Worm (Caenorhabditis elegans) whole organism, midembryonic: ENCODE results near the gene fbxb-96.

Experiments used
- T22C8.4 ChIP-seq: fragments of 200-800 bp; sonication (Bioruptor generic); IDR thresholded peaks from 2 replicates; pipeline ENCODE4 v1.3.6; 2022; ENCODE audit warnings: missing genetic modification characterization, missing compliant biosample characterization
- cog-1 ChIP-seq: sonication (generic microtip); optimal IDR thresholded peaks from 2 replicates; lab custom pipeline; 2016; ENCODE audit warnings: missing genetic modification characterization, missing compliant biosample characterization
- flt-1 ChIP-seq: fragments of 200-800 bp; sonication (Bioruptor generic); IDR thresholded peaks from 2 replicates; pipeline ENCODE4 v1.3.6; 2022; ENCODE audit warnings: missing genetic modification characterization, missing compliant biosample characterization
- klf-2 ChIP-seq: fragments of 200-800 bp; sonication (Bioruptor generic); conservative IDR thresholded peaks from 2 replicates; pipeline ENCODE4 v1.3.6; 2022; ENCODE audit warnings: missing genetic modification reagents, missing genetic modification characterization, missing compliant biosample characterization
- med-1 ChIP-seq: sonication (generic microtip); optimal IDR thresholded peaks from 2 replicates; lab custom pipeline; 2017; ENCODE audit warnings: missing genetic modification characterization, mild to moderate bottlenecking, missing compliant biosample characterization, antibody characterized with exemption, missing genetic modification reagents; ENCODE audit not compliant: insufficient read depth
- ref-1 ChIP-seq: fragments of 200-800 bp; sonication (Bioruptor generic); conservative IDR thresholded peaks from 2 replicates; pipeline ENCODE4 v1.3.6; 2022; ENCODE audit warnings: missing genetic modification reagents, missing genetic modification characterization, missing compliant biosample characterization
- tab-1 ChIP-seq: fragments of 200-800 bp; sonication (Bioruptor generic); IDR thresholded peaks from 2 replicates; pipeline ENCODE4 v1.3.6; 2022; ENCODE audit warnings: missing genetic modification characterization, missing compliant biosample characterization
- ztf-23 ChIP-seq: fragments of 200-800 bp; sonication (Bioruptor generic); IDR thresholded peaks from 2 replicates; pipeline ENCODE4 v1.3.6; 2022; ENCODE audit warnings: missing genetic modification reagents, missing genetic modification characterization, missing compliant biosample characterization
- ztf-29 ChIP-seq: fragments of 200-800 bp; sonication (Bioruptor generic); IDR thresholded peaks from 2 replicates; pipeline ENCODE4 v1.3.6; 2022; ENCODE audit warnings: missing genetic modification reagents, missing genetic modification characterization, missing compliant biosample characterization

The fbxb-96 gene

DNA sequence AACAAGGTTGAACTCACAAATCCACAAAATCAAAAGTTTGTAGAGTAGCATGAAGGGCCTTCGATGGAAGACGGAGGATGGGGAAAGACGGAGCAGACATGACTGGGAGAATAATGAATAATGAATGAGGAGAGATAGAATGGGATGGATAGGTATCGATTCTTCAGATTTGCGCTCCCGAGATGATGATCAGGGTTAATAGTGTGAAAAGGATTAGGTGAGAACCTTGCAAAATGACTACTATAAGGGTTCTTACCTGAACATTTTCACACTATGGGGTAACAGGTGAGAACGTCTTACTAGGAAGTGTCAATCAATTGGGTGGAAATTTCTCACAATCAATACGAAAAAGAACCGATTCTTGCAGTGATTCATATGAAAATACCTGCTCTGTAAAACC, at the start of gene fbxb-96:
TSS of gene fbxb-96 (minus strand) at position 101 of the 400 bp plus-strand sequence.
- TF ChIP-seq ref-1 (no peak), flt-1 (GFP tag; lab: Robert Waterston, UW) (no peak), cog-1 (tag; lab: Kevin White, UChicago) (no peak), klf-2 (GFP tag; lab: Robert Waterston, UW) (no peak), med-1 (no peak), ztf-29 (GFP tag; lab: Robert Waterston, UW) (no peak), ztf-23 (no peak), tab-1 (GFP tag; lab: Robert Waterston, UW) (no peak), T22C8.4 (no peak)

DNA sequence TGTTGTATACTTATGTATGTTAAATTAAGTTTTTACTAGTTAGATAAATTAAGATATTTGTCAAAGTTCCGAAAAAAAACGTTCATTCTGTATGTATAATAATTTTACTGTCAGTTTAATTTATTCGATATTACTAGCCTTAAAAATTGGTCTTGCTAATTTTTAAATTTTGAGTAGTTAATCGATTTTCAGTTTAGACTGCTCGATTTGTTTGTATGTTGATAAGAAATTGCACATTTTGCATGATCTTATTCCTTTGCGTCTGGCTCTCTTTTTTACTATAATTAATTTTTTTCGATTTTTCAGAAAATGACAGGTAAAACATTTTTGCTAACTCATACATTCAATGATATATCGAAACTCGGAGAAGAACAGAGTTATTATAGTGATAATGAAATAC, 49.7 kb upstream of the fbxb-96 start, which contains the start of gene math-24:
TSS of gene math-24 (plus strand) at position 301 of the 400 bp plus-strand sequence.
- TF ChIP-seq tab-1 (GFP tag; lab: Robert Waterston, UW) (no peak), ref-1 (no peak), flt-1 (GFP tag; lab: Robert Waterston, UW) (no peak), med-1 (no peak), cog-1 (tag; lab: Kevin White, UChicago) (no peak), ztf-23 (no peak), ztf-29 (GFP tag; lab: Robert Waterston, UW) (no peak)

DNA sequence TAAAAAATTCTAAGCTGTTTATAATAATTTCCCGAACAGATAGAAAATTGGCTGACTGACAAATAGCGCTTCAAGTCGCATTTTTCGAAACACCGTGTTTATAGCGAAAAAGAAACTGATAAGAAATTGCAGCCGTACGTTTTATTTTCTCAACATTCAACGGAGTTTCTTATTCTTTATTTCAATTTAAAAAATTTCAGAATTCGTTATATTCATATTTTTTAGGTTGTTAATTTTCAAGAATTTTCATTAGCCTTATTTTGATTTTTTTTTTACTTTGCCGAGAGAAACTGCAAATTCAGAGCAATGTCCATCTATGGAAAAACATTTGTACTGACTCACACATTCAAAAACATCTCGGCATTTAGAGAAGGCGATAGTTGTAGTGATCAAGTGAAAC, 47.7 kb upstream of the fbxb-96 start, which contains the start of gene C46F9.6:
TSS of gene C46F9.6 (plus strand) at position 301 of the 400 bp plus-strand sequence.
- TF ChIP-seq cog-1 (tag; lab: Kevin White, UChicago) (no peak), T22C8.4 (no peak), flt-1 (GFP tag; lab: Robert Waterston, UW) (no peak), ztf-29 (GFP tag; lab: Robert Waterston, UW) (no peak), klf-2 (GFP tag; lab: Robert Waterston, UW) (no peak), ztf-23 (no peak), ref-1 (no peak), tab-1 (GFP tag; lab: Robert Waterston, UW) (no peak)

DNA sequence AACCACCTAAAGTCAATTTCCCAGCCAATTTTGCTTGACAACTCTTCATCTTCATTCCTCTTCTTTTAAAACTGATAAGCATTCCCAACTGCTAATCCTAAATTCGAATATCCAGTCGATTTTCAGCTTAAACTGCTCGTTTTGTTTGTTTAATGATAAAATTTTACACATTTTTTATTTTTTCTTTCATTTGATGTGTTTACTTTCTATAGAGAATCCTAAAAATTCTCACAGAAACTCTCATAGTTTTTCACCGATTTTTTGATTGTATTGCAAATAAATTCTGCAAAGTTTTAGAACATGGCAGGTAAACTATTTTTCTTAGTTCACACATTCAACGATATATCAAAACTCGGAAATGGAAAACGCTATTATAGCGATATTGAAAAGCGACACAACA, 45.6 kb upstream of the fbxb-96 start, which contains the start of gene math-25:
TSS of gene math-25 (plus strand) at position 301 of the 400 bp plus-strand sequence.
- TF ChIP-seq ztf-23 (no peak), klf-2 (GFP tag; lab: Robert Waterston, UW) (no peak), med-1 (no peak), T22C8.4 (no peak), ztf-29 (GFP tag; lab: Robert Waterston, UW) (no peak), cog-1 (tag; lab: Kevin White, UChicago) (no peak), ref-1 (no peak), tab-1 (GFP tag; lab: Robert Waterston, UW) (no peak), flt-1 (GFP tag; lab: Robert Waterston, UW) (no peak)

- TF ChIP-seq ref-1 (no peak), flt-1 (GFP tag; lab: Robert Waterston, UW) (no peak)
Measured at ce11 chrII:1895278-1895677, 45.1 kb upstream of the fbxb-96 start, which contains the start of gene C46F9.5. Gene C46F9.5, plus strand, starts transcription at chrII:1895578.

- TF ChIP-seq klf-2 (GFP tag; lab: Robert Waterston, UW) = no peak
- no peak for TF ChIP-seq cog-1 (tag; lab: Kevin White, UChicago)
- TF ChIP-seq ref-1 = no peak
- TF ChIP-seq med-1 = no peak
Measured at ce11 chrII:1893912-1894311, 43.7 kb upstream of the fbxb-96 start, which contains the start of gene C16C4.1. Gene C16C4.1, plus strand, starts transcription at chrII:1894212.

- no peak for TF ChIP-seq flt-1 (GFP tag; lab: Robert Waterston, UW)
- TF ChIP-seq med-1 = no peak
- no peak for TF ChIP-seq ztf-23
- TF ChIP-seq T22C8.4 = no peak
- TF ChIP-seq cog-1 (tag; lab: Kevin White, UChicago) = no peak
- no peak for TF ChIP-seq ref-1
- no peak for TF ChIP-seq klf-2 (GFP tag; lab: Robert Waterston, UW)
- no peak for TF ChIP-seq tab-1 (GFP tag; lab: Robert Waterston, UW)
- TF ChIP-seq ztf-29 (GFP tag; lab: Robert Waterston, UW) = no peak
Measured at ce11 chrII:1890682-1891081, 40.5 kb upstream of the fbxb-96 start, which contains the start of gene math-9. Gene math-9, minus strand, starts transcription at chrII:1890782.

ce11 chrII:1889071-1889470, 38.9 kb upstream of the fbxb-96 start, which contains the start of gene math-8:
Gene math-8, minus strand, starts transcription at chrII:1889171.
- no peak for TF ChIP-seq ztf-23
- TF ChIP-seq med-1 = no peak
- no peak for TF ChIP-seq flt-1 (GFP tag; lab: Robert Waterston, UW)
- no peak for TF ChIP-seq ref-1
- TF ChIP-seq T22C8.4 = no peak
- TF ChIP-seq cog-1 (tag; lab: Kevin White, UChicago) = no peak
- no peak for TF ChIP-seq tab-1 (GFP tag; lab: Robert Waterston, UW)
- TF ChIP-seq ztf-29 (GFP tag; lab: Robert Waterston, UW) = no peak
- TF ChIP-seq klf-2 (GFP tag; lab: Robert Waterston, UW) = no peak

DNA sequence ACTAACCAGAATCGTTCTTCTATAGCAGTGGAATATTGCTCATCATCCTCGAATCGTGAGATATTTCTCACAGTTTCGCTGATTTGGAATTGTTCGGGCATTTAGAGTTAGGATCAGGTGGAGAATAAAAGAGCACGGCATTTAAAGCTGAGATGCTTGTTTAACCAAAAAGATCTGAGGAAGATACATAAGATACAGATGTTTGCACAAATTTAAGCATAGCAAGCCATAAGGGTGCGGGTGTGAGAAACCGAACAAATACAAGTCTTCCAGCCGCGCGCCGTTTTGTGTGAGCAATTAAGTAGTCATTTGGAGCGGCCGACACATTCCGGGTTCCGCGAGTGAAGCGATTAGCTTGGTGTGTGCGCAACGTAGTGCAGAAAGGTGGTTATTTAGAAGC, 36.2 kb upstream of the fbxb-96 start, which contains the start of gene math-7:
TSS of gene math-7 (minus strand) at position 101 of the 400 bp plus-strand sequence.
- TF ChIP-seq cog-1 (tag; lab: Kevin White, UChicago) (no peak), klf-2 (GFP tag; lab: Robert Waterston, UW) (no peak), ref-1 (no peak), ztf-23 (no peak), med-1 (no peak)

DNA sequence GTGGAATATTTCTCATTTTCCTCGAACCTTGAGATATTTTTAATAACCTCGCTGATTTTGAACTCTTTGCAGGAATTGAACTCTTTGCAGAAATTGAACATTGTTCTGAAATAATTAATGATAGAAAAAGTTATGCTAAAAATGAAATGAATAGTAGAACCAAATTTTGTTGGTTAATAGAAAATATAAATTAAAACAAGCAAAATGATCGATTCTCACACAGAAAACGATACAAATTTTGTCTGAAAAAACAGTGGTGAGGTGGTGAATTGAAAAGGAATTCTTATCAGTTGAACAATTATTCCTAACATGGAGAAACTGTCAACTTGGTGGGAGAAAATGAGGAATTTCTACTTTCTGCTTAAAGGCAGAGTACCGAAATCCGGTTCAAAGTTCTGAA, 34.4 kb upstream of the fbxb-96 start, which contains the start of gene math-6:
TSS of gene math-6 (minus strand) at position 101 of the 400 bp plus-strand sequence.
- TF ChIP-seq tab-1 (GFP tag; lab: Robert Waterston, UW) = no peak
- TF ChIP-seq T22C8.4 = no peak
- TF ChIP-seq ztf-23 = no peak
- no peak for TF ChIP-seq med-1
- no peak for TF ChIP-seq cog-1 (tag; lab: Kevin White, UChicago)
- no peak for TF ChIP-seq ref-1

DNA sequence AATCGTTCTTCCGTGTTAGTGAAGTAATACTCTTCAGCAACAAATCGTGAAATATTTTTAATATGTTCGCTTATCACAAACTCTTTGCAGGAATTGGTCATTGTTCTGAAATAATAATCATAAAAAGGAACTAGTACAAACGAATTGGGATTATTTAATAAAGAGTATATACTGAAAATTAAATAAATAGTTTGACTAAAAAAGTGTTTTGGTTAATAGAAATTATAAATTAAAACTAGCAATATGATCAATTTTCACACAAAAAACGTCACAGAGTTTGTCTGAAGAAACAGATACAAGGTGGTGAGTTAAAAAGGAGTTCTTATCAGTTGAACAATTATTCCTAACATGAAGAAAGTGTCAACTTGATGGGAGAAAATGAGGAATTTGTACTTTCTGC, 32.5 kb upstream of the fbxb-96 start, which contains the start of gene math-5:
TSS of gene math-5 (minus strand) at position 101 of the 400 bp plus-strand sequence.
- TF ChIP-seq cog-1 (tag; lab: Kevin White, UChicago) = no peak
- no peak for TF ChIP-seq klf-2 (GFP tag; lab: Robert Waterston, UW)
- no peak for TF ChIP-seq T22C8.4
- TF ChIP-seq med-1 = no peak
- TF ChIP-seq tab-1 (GFP tag; lab: Robert Waterston, UW) = no peak
- TF ChIP-seq flt-1 (GFP tag; lab: Robert Waterston, UW) = no peak
